Fruit fly (Drosophila melanogaster) whole organism, adult: ENCODE measurements around the gene CG12206.

ENCODE experiments used
- CG12768 ChIP-seq: fragments of 200-800 bp; sonication (Bioruptor generic); optimal IDR thresholded peaks from 2 replicates; lab custom pipeline; 2017; ENCODE audit warnings: missing biosample characterization, missing genetic modification characterization, mild to moderate bottlenecking, moderate library complexity, missing genetic modification reagents
- CG33017 ChIP-seq: fragments of 200-800 bp; sonication (Bioruptor generic); optimal IDR thresholded peaks from 2 replicates; lab custom pipeline; 2018; ENCODE audit warnings: missing biosample characterization, mild to moderate bottlenecking, missing genetic modification characterization, moderate library complexity
- CG7045 ChIP-seq: fragments of 200-800 bp; sonication (Bioruptor generic); optimal IDR thresholded peaks from 2 replicates; lab custom pipeline; 2017; ENCODE audit warnings: missing biosample characterization, mild to moderate bottlenecking, missing genetic modification characterization
- Clk ChIP-seq: fragments of 200-800 bp; sonication (Bioruptor generic); optimal IDR thresholded peaks from 2 replicates; lab custom pipeline; 2017; ENCODE audit warnings: missing biosample characterization, missing genetic modification characterization
- Crg-1 ChIP-seq: fragments of 200-800 bp; sonication (Bioruptor generic); optimal IDR thresholded peaks from 2 replicates; lab custom pipeline; 2016; ENCODE audit warnings: missing biosample characterization, missing genetic modification characterization
- Hr96 ChIP-seq: fragments of 200-800 bp; sonication (Bioruptor generic); optimal IDR thresholded peaks from 2 replicates; lab custom pipeline; 2016; ENCODE audit warnings: missing biosample characterization, missing genetic modification characterization
- pad ChIP-seq: fragments of 200-800 bp; sonication (Bioruptor generic); optimal IDR thresholded peaks from 3 replicates; lab custom pipeline; 2017; ENCODE audit warnings: missing biosample characterization, missing genetic modification characterization, mild to moderate bottlenecking, moderate library complexity, missing genetic modification reagents
- tj ChIP-seq: fragments of 200-800 bp; sonication (Bioruptor generic); optimal IDR thresholded peaks from 3 replicates; lab custom pipeline; 2017; ENCODE audit warnings: missing biosample characterization, mild to moderate bottlenecking, missing genetic modification characterization, moderate library complexity
- toe ChIP-seq: fragments of 200-800 bp; sonication (Bioruptor generic); optimal IDR thresholded peaks from 2 replicates; lab custom pipeline; 2016; ENCODE audit warnings: missing biosample characterization, missing genetic modification characterization

DNA sequence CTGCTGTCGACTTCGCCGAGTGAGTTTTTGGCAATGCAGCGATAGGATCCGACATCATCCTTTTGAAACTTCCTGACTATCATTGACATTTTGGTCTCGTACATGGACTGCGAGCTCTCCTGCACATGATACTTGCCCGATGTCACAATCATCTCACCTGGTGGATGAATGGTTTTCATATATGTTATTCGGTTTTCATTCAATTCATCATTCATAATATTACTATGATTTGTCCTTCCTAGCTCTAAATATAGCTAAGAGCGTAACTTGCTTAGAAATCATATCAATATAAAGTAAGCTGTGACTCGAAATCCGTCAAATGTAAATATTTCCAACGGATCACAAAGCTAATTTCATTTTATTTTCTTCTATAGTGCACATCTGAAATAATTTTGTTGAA, 39.7 kb upstream of the CG12206 start, which contains the start of gene CG13021:
- no peak for TF ChIP-seq CG12768 (GFP tag; lab: Kevin White, UChicago)
- no peak for TF ChIP-seq CG33017 (tag; lab: Kevin White, UChicago)
- no peak for TF ChIP-seq pad (GFP tag; lab: Kevin White, UChicago)
- no peak for TF ChIP-seq Hr96 (GFP tag; lab: Kevin White, UChicago)
- TF ChIP-seq CG7045: no peak
- no peak for TF ChIP-seq tj (GFP tag; lab: Kevin White, UChicago)
- no peak for TF ChIP-seq toe (GFP tag; lab: Kevin White, UChicago)
- no peak for TF ChIP-seq Clk (GFP tag; lab: Kevin White, UChicago)
- no peak for TF ChIP-seq Crg-1 (GFP tag; lab: Kevin White, UChicago)
